Worm (Caenorhabditis elegans) whole organism, L4 larva: ENCODE data around the gene T01H10.11.

ENCODE experiments used
- F10B5.3 ChIP-seq: sonication (generic microtip); optimal IDR thresholded peaks from 2 replicates; lab custom pipeline; 2016; ENCODE audit warnings: mild to moderate bottlenecking, missing genetic modification characterization, missing compliant biosample characterization
- F37D6.2 ChIP-seq: sonication (generic microtip); optimal IDR thresholded peaks from 2 replicates; lab custom pipeline; 2016; ENCODE audit warnings: mild to moderate bottlenecking, missing genetic modification characterization, missing compliant biosample characterization
- R02D3.7 ChIP-seq: fragments of 150-350 bp; sonication (generic microtip); optimal IDR thresholded peaks from 3 replicates; lab custom pipeline; 2014; ENCODE audit warnings: missing biosample characterization, missing genetic modification characterization
- Y105C5A.15 ChIP-seq: fragments of 200-800 bp; sonication (Bioruptor generic); IDR thresholded peaks from 2 replicates; pipeline ENCODE4 v1.3.6; 2022; ENCODE audit warnings: missing genetic modification characterization, missing compliant biosample characterization
- aha-1 ChIP-seq: fragments of 150-350 bp; peaks from one replicate; lab custom pipeline; 2014; ENCODE audit warnings: missing biosample characterization, missing genetic modification characterization
- ceh-20 ChIP-seq: fragments of 200-800 bp; sonication (Bioruptor generic); IDR thresholded peaks from 2 replicates; pipeline ENCODE4 v1.3.6; 2022; ENCODE audit warnings: missing genetic modification reagents, missing genetic modification characterization, missing compliant biosample characterization
- ceh-62 ChIP-seq: sonication (generic microtip); optimal IDR thresholded peaks from 2 replicates; lab custom pipeline; 2017; ENCODE audit warnings: missing biosample characterization, missing genetic modification characterization
- ces-1 ChIP-seq: fragments of 150-350 bp; sonication (generic microtip); optimal IDR thresholded peaks from 4 replicates; lab custom pipeline; 2014; ENCODE audit warnings: missing biosample characterization, missing genetic modification reagents, missing genetic modification characterization
- daf-12 ChIP-seq: fragments of 150-350 bp; optimal IDR thresholded peaks from 2 replicates; lab custom pipeline; 2014; ENCODE audit warnings: missing biosample characterization, missing genetic modification reagents, missing genetic modification characterization
- daf-8 ChIP-seq: fragments of 200-800 bp; sonication (Bioruptor generic); IDR thresholded peaks from 2 replicates; pipeline ENCODE4 v1.3.6; 2022; ENCODE audit warnings: missing genetic modification characterization, missing compliant biosample characterization
- duxl-1 ChIP-seq: sonication (generic microtip); optimal IDR thresholded peaks from 2 replicates; lab custom pipeline; 2016; ENCODE audit warnings: mild to moderate bottlenecking, missing genetic modification characterization, moderate library complexity, missing compliant biosample characterization; ENCODE audit not compliant: poor library complexity
- fkh-10 ChIP-seq: fragments of 150-350 bp; optimal IDR thresholded peaks from 2 replicates; lab custom pipeline; 2014; ENCODE audit warnings: missing biosample characterization, missing genetic modification reagents, missing genetic modification characterization
- hlh-11 ChIP-seq: fragments of 200-800 bp; sonication (Bioruptor generic); optimal IDR thresholded peaks from 2 replicates; lab custom pipeline; 2018; ENCODE audit warnings: mild to moderate bottlenecking, missing genetic modification characterization, missing compliant biosample characterization
- hmg-1.1 ChIP-seq: fragments of 200-800 bp; sonication (Bioruptor generic); IDR thresholded peaks from 2 replicates; pipeline ENCODE4 v1.3.6; 2022; ENCODE audit warnings: missing genetic modification reagents, missing genetic modification characterization, missing compliant biosample characterization
- lin-13 ChIP-seq: fragments of 150-350 bp; optimal IDR thresholded peaks from 2 replicates; lab custom pipeline; 2014; ENCODE audit warnings: missing biosample characterization, missing genetic modification reagents, missing genetic modification characterization
- lir-3 ChIP-seq: sonication (generic microtip); optimal IDR thresholded peaks from 2 replicates; lab custom pipeline; 2016; ENCODE audit warnings: mild to moderate bottlenecking, missing genetic modification characterization, missing compliant biosample characterization
- madf-9 ChIP-seq: fragments of 200-800 bp; sonication (Bioruptor generic); conservative IDR thresholded peaks from 2 replicates; pipeline ENCODE4 v1.3.6; 2022; ENCODE audit warnings: missing genetic modification reagents, missing genetic modification characterization, missing compliant biosample characterization
- nhr-111 ChIP-seq: fragments of 200-800 bp; sonication (Bioruptor generic); optimal IDR thresholded peaks from 2 replicates; lab custom pipeline; 2018; ENCODE audit warnings: mild to moderate bottlenecking, missing genetic modification characterization, missing compliant biosample characterization
- nhr-48 ChIP-seq: sonication (generic microtip); optimal IDR thresholded peaks from 2 replicates; lab custom pipeline; 2016; ENCODE audit warnings: mild to moderate bottlenecking, missing genetic modification characterization, missing compliant biosample characterization
- nhr-6 ChIP-seq: fragments of 150-350 bp; optimal IDR thresholded peaks from 2 replicates; lab custom pipeline; 2014; ENCODE audit warnings: missing biosample characterization, missing genetic modification characterization
- rbr-2 ChIP-seq: sonication (generic microtip); optimal IDR thresholded peaks from 2 replicates; lab custom pipeline; 2016; ENCODE audit warnings: missing genotype, missing genetic modification characterization, missing compliant biosample characterization
- set-16 ChIP-seq: fragments of 200-800 bp; sonication (Bioruptor generic); IDR thresholded peaks from 2 replicates; pipeline ENCODE4 v1.3.6; 2022; ENCODE audit warnings: missing genetic modification reagents, missing genetic modification characterization, missing compliant biosample characterization
- snpc-1.2 ChIP-seq: fragments of 200-800 bp; sonication (Bioruptor generic); IDR thresholded peaks from 2 replicates; pipeline ENCODE4 v1.3.6; 2022; ENCODE audit warnings: missing genetic modification reagents, missing genetic modification characterization, missing compliant biosample characterization
- tag-97 ChIP-seq: fragments of 200-800 bp; sonication (Bioruptor generic); IDR thresholded peaks from 2 replicates; pipeline ENCODE4 v1.3.6; 2022; ENCODE audit warnings: missing genetic modification characterization, missing compliant biosample characterization
- unc-130 ChIP-seq: sonication (generic microtip); optimal IDR thresholded peaks from 2 replicates; lab custom pipeline; 2016; ENCODE audit warnings: missing genetic modification reagents, missing genetic modification characterization, missing compliant biosample characterization
- unc-62 ChIP-seq, 3 experiments: fragments of 150-350 bp in 1 of 3; sonication (generic microtip); optimal IDR thresholded peaks in 2 of 3; peaks in 1 of 3; 1 replicate in 1 of 3; 2 replicates in 2 of 3; lab custom pipeline; 2014 to 2017; ENCODE audit warnings: missing biosample characterization in 3 of 3, missing genetic modification characterization in 3 of 3, missing genetic modification reagents in 3 of 3, missing genotype in 1 of 3
- zfp-2 ChIP-seq: sonication (generic microtip); optimal IDR thresholded peaks from 2 replicates; lab custom pipeline; 2016; ENCODE audit warnings: mild to moderate bottlenecking, missing genetic modification characterization, missing compliant biosample characterization
- zfp-3 ChIP-seq: fragments of 200-800 bp; sonication (Bioruptor generic); conservative IDR thresholded peaks from 2 replicates; pipeline ENCODE4 v1.3.6; 2022; ENCODE audit warnings: missing genetic modification reagents, missing genetic modification characterization, missing compliant biosample characterization
- ztf-11 ChIP-seq: fragments of 150-350 bp; optimal IDR thresholded peaks from 2 replicates; lab custom pipeline; 2014; ENCODE audit warnings: missing biosample characterization, missing genetic modification characterization

Gene T01H10.11

DNA sequence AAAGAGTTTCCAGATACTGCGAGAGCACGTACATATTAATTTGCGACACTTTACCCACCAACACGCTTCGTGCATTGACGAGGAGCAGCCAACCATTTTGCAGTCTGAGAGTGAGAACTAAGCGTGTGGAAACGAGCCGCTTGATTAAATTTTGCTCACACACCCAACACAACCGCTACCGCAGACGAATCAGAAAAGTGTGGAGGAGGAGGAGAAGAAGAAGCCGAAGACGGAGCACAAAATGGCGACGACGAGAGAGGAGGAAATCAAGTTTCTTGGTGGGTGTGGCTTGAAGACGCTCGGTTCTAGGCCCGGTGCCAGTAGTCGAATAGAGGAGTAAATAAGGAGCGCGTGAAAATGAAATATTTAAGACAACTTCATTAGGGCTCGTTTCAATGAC lies 40.4 kb upstream of the T01H10.11 start:
- TF ChIP-seq ces-1 (GFP tag; lab: Kevin White, UChicago) (peak; percentile 76), rbr-2 (peak; percentile 13), nhr-48 (tag; lab: Kevin White, UChicago) (no peak), fkh-10 (GFP tag; lab: Kevin White, UChicago) (peak; percentile 85)

DNA sequence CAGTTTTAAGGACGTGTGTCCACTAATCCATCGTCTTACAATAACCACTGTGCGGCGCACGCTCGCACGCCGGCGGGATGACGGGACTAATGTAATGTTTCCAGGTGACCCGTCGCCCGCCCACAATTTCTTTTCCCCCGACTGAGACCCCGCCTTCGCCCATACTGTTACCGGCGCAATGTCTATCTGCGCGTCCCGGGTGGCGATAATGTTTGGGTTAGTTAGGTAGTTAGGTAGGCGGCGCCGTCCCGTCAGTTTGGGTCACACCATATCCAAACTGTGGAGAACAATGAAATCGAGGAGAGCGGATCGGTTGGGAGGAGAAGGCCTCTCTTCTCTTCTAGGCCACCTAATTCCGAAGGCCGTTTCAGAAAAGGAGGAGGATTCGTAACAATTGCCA lies 37.0 kb upstream of the T01H10.11 start:
- TF ChIP-seq tag-97 (no peak), set-16 (0 out of 2 replicates have a peak, but pooled peaks have one; percentile 5), hmg-1.1 (GFP tag; lab: Robert Waterston, UW) (no peak), aha-1 (tag; lab: Kevin White, UChicago) (peak; percentile 43), F37D6.2 (tag; lab: Kevin White, UChicago) (no peak), nhr-111 (GFP tag; lab: Kevin White, UChicago) (no peak), daf-8 (no peak)
- TF ChIP-seq, all 104 proteins: peak for 2

ce11 chrX:12092621-12093020 lies 30.6 kb upstream of the T01H10.11 start:
- TF ChIP-seq madf-9 (no peak), aha-1 (tag; lab: Kevin White, UChicago) (peak; percentile 81)

DNA sequence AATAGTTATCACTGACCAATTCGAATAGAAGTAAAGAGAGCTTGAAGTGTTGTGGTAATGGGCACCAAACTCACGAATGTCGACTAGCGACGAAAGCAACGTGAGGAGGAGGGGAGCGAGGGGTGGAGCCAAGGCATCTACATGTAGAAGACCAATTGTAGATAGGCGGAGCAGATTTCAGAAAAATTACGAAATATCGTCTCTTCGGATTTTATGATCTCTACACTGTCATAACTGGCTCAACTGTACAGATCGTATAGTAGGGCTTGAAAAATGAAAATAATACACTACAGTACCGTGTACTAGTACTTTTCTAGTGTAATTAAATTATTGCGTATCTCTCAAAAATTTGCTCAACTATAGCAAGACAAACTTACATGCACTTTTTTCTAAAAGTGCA lies 30.2 kb upstream of the T01H10.11 start, which contains the start of gene W03G11.4:
Gene W03G11.4, minus strand, starts transcription at position 101 of the 400 bp plus-strand sequence.
- TF ChIP-seq zfp-2 (tag; lab: Kevin White, UChicago) (no peak), unc-62 (GFP tag; optimal IDR thresholded peaks at IDR 0.05 in 1 of 2; lab: Kevin White, UChicago) (peak in 1 of 2 experiments; percentile 83), unc-62 (tag; optimal IDR thresholded peaks at IDR 0.05; lab: Kevin White, UChicago) (no peak)

DNA sequence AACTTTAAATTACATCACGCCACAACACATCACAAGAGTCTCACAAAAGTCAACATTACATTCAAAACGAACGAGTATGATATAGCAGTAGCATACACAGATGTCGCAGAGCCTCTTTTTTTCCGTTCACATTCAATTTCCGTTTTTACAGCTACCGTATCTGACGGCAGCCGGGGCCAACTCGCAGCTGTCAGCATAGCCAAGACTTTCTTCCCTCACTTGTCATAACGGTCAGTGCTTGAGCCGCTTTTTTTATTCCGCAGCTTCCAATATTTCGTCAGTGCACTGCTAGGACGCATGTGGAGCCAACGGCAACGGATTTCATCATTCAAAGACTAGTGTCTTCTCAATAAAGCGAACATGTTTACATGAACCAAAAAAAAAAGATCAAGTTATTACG lies 29.3 kb upstream of the T01H10.11 start:
- no peak for TF ChIP-seq duxl-1 (tag; lab: Kevin White, UChicago)
- peak in 1 of 2 experiments; percentile 93 for TF ChIP-seq unc-62 (GFP tag; optimal IDR thresholded peaks at IDR 0.05 in 1 of 2; lab: Kevin White, UChicago)
- no peak for TF ChIP-seq unc-62 (tag; optimal IDR thresholded peaks at IDR 0.05; lab: Kevin White, UChicago)

ce11 chrX:12095200-12095599 lies 28.1 kb upstream of the T01H10.11 start:
- TF ChIP-seq F10B5.3 (tag; lab: Kevin White, UChicago) (no peak), unc-62 (GFP tag; optimal IDR thresholded peaks at IDR 0.05 in 1 of 2; lab: Kevin White, UChicago) (peak in 1 of 2 experiments; percentile 94), unc-62 (tag; optimal IDR thresholded peaks at IDR 0.05; lab: Kevin White, UChicago) (no peak), lin-13 (no peak)

ce11 chrX:12097995-12098394 lies 25.3 kb upstream of the T01H10.11 start:
- no peak for TF ChIP-seq fkh-10 (GFP tag; lab: Kevin White, UChicago)
- no peak for TF ChIP-seq zfp-3 (GFP tag; lab: Robert Waterston, UW)
- no peak for TF ChIP-seq daf-12 (tag; lab: Kevin White, UChicago)
- peak in 1 of 2 experiments; percentile 15 for TF ChIP-seq unc-62 (GFP tag; optimal IDR thresholded peaks at IDR 0.05 in 1 of 2; lab: Kevin White, UChicago)
- no peak for TF ChIP-seq unc-62 (tag; optimal IDR thresholded peaks at IDR 0.05; lab: Kevin White, UChicago)
- TF ChIP-seq nhr-6: no peak
- TF ChIP-seq rbr-2: no peak
- TF ChIP-seq ceh-62 (tag; lab: Kevin White, UChicago): no peak
- no peak for TF ChIP-seq snpc-1.2
- peak; percentile 90 for TF ChIP-seq aha-1 (tag; lab: Kevin White, UChicago)
- TF ChIP-seq unc-130: no peak
- no peak for TF ChIP-seq Y105C5A.15 (GFP tag; lab: Robert Waterston, UW)
- no peak for TF ChIP-seq R02D3.7

ce11 chrX:12103712-12104111 lies 19.5 kb upstream of the T01H10.11 start, which contains the start of gene W03G11.3:
TSS of gene W03G11.3 (minus strand) at chrX:12103812.
- TF ChIP-seq ceh-20 (GFP tag; lab: Robert Waterston, UW) (no peak), fkh-10 (GFP tag; lab: Kevin White, UChicago) (no peak), lin-13 (no peak), hlh-11 (no peak), lir-3 (tag; lab: Kevin White, UChicago) (no peak), hmg-1.1 (GFP tag; lab: Robert Waterston, UW) (no peak), ztf-11 (tag; lab: Kevin White, UChicago) (no peak), aha-1 (tag; lab: Kevin White, UChicago) (peak; percentile 49)
